Worm (Caenorhabditis elegans) whole organism, late embryonic: ENCODE results near the gene C33D9.8.

Source experiments
- C08G9.2 ChIP-seq: sonication (generic microtip); optimal IDR thresholded peaks from 2 replicates; lab custom pipeline; 2016; ENCODE audit warnings: mild to moderate bottlenecking, missing genetic modification characterization, moderate library complexity, missing compliant biosample characterization
- ceh-2 ChIP-seq: sonication (generic microtip); optimal IDR thresholded peaks from 2 replicates; lab custom pipeline; 2016; ENCODE audit warnings: missing genotype, missing genetic modification characterization, missing compliant biosample characterization
- ceh-48 ChIP-seq: sonication (generic microtip); optimal IDR thresholded peaks from 2 replicates; lab custom pipeline; 2016; ENCODE audit warnings: missing genetic modification characterization, inconsistent platforms, missing compliant biosample characterization
- dve-1 ChIP-seq: sonication (generic microtip); optimal IDR thresholded peaks from 2 replicates; lab custom pipeline; 2017; ENCODE audit warnings: antibody characterized with exemption, mild to moderate bottlenecking, missing genetic modification characterization, missing compliant biosample characterization
- fax-1 ChIP-seq: sonication (generic microtip); optimal IDR thresholded peaks from 2 replicates; lab custom pipeline; 2016; ENCODE audit warnings: missing genotype, missing genetic modification characterization, missing compliant biosample characterization
- pag-3 ChIP-seq: sonication (generic microtip); optimal IDR thresholded peaks from 2 replicates; lab custom pipeline; 2016; ENCODE audit warnings: missing compliant biosample characterization, missing genetic modification characterization, borderline replicate concordance
- pqm-1 ChIP-seq: sonication (generic microtip); optimal IDR thresholded peaks from 2 replicates; lab custom pipeline; 2016; ENCODE audit warnings: missing genetic modification characterization, missing compliant biosample characterization
- rnt-1 ChIP-seq: sonication (generic microtip); optimal IDR thresholded peaks from 2 replicates; lab custom pipeline; 2016; ENCODE audit warnings: missing genetic modification characterization, missing compliant biosample characterization
- tbx-2 ChIP-seq: sonication (generic microtip); optimal IDR thresholded peaks from 2 replicates; lab custom pipeline; 2016; ENCODE audit warnings: missing genetic modification characterization, missing compliant biosample characterization
- tbx-7 ChIP-seq: sonication (generic microtip); optimal IDR thresholded peaks from 2 replicates; lab custom pipeline; 2016; ENCODE audit warnings: missing genotype, missing genetic modification characterization, missing compliant biosample characterization

DNA sequence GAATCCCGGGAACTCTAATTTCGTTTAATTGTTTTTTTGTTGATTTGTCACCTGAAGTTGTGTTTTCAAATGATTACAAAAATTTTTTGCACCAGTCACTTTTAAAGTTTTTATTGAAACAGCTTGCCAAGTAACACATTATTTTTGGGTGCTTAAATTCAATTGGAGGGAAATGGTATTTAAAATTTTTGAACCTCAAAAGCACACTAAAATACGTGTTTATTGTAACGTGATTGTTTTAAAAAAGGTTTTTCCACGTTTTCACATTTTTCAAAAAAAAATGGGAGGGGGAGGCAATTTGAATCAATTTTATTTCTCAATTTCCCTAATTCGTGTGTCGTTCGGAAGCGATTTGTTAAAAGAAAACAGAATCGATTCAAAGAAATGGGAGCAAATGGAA, 34.6 kb upstream of the C33D9.8 start, which contains the start of gene T28C6.5:
- TF ChIP-seq rnt-1 (tag; lab: Kevin White, UChicago) (no peak), C08G9.2 (tag; lab: Kevin White, UChicago) (no peak), pqm-1 (tag; lab: Kevin White, UChicago) (no peak), tbx-2 (tag; lab: Kevin White, UChicago) (no peak), tbx-7 (tag; lab: Kevin White, UChicago) (no peak), pag-3 (no peak), ceh-48 (no peak), dve-1 (no peak), ceh-2 (no peak), fax-1 (tag; lab: Kevin White, UChicago) (no peak)
